Worm (Caenorhabditis elegans) whole organism, early embryonic: ENCODE results near the gene lgc-29.

Source experiments
- aly-1 ChIP-seq: sonication (generic microtip); optimal IDR thresholded peaks from 2 replicates; lab custom pipeline; 2016; ENCODE audit warnings: missing genetic modification characterization, missing compliant biosample characterization
- ama-1 ChIP-seq: fragments of 150-350 bp; optimal IDR thresholded peaks from 2 replicates; lab custom pipeline; 2014
- ceh-36 ChIP-seq: sonication (generic microtip); optimal IDR thresholded peaks from 2 replicates; lab custom pipeline; 2016; ENCODE audit warnings: missing genetic modification characterization, inconsistent platforms, missing compliant biosample characterization
- flt-1 ChIP-seq: fragments of 200-800 bp; sonication (Bioruptor generic); IDR thresholded peaks from 2 replicates; pipeline ENCODE4 v1.3.6; 2022; ENCODE audit warnings: missing genetic modification characterization, missing compliant biosample characterization
- hmg-4 ChIP-seq: fragments of 200-800 bp; sonication (Bioruptor generic); optimal IDR thresholded peaks from 2 replicates; lab custom pipeline; 2018; ENCODE audit warnings: mild to moderate bottlenecking, missing genetic modification characterization, missing compliant biosample characterization
- pes-1 ChIP-seq: fragments of 200-800 bp; sonication (Bioruptor generic); IDR thresholded peaks from 2 replicates; pipeline ENCODE4 v1.3.6; 2022; ENCODE audit warnings: missing genetic modification reagents, missing genetic modification characterization, missing compliant biosample characterization
- scrt-1 ChIP-seq: fragments of 200-800 bp; sonication (Bioruptor generic); IDR thresholded peaks from 2 replicates; pipeline ENCODE4 v1.3.6; 2022; ENCODE audit warnings: missing genetic modification characterization, missing compliant biosample characterization
- sea-1 ChIP-seq: fragments of 200-800 bp; sonication (Bioruptor generic); conservative IDR thresholded peaks from 2 replicates; pipeline ENCODE4 v1.3.6; 2022; ENCODE audit warnings: missing genetic modification characterization, missing compliant biosample characterization
- tbx-37 ChIP-seq: fragments of 200-800 bp; sonication (Bioruptor generic); conservative IDR thresholded peaks from 2 replicates; pipeline ENCODE4 v1.3.6; 2022; ENCODE audit warnings: missing genetic modification reagents, missing genetic modification characterization, missing compliant biosample characterization

DNA sequence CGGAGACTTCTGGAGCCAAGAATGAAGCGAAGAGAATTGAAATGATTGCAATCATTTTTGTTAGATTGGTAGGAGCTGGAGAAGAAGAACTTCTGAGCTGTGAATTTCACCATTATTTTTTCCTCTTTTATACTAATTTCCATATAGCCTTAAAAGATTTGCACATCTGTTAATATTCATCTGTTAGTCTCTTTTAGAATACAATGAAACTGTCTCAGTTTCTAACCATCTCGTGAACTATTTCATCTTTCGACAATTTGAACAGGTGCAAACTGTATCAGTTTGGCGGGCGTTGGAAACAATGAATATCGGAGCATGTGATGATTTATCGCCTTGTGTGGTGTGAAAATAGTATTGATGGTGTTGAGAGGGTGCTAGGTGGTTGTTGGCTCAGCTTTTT lies 16.4 kb upstream of the lgc-29 start, which contains the start of gene phat-5:
- no peak for TF ChIP-seq tbx-37
- TF ChIP-seq ama-1 (lab: Kevin White, UChicago): no peak
- TF ChIP-seq ceh-36 (tag; lab: Kevin White, UChicago): no peak
- no peak for TF ChIP-seq aly-1
- no peak for TF ChIP-seq scrt-1 (GFP tag; lab: Robert Waterston, UW)
- TF ChIP-seq hmg-4 (GFP tag; lab: Kevin White, UChicago): no peak
- TF ChIP-seq flt-1 (GFP tag; lab: Robert Waterston, UW): no peak
- no peak for TF ChIP-seq pes-1 (GFP tag; lab: Robert Waterston, UW)
- no peak for TF ChIP-seq sea-1
